Worm (Caenorhabditis elegans): ENCODE results near the gene edg-1.

Gene edg-1

DNA sequence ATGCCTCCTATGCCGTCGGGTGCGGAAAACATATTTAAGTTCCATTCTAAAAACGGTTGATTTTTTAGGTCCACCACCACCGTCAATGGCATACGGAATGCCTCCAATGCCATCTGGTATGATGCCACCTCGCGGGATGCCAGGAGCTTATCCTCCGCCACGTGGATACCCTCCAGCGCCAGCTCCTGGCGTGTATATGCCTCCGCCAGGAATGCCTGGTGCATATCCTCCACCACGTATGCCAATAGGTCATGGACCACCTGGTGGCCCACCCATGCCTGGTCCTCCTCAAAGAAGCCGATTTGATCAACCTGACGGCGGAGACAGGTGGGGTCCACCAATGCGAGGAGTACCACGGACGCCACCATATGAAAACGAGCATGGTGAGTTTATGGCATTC is 9.1 kb upstream of the edg-1 start:
- TF ChIP-seq tbx-2 (tag; optimal IDR thresholded peaks at IDR 0.05) (no peak), elt-2 (tag; optimal IDR thresholded peaks at IDR 0.05) (no peak), fkh-2 (tag; optimal IDR thresholded peaks at IDR 0.05) (no peak), R02D3.7 (tag; optimal IDR thresholded peaks at IDR 0.05) (no peak), jun-1 (tag; optimal IDR thresholded peaks at IDR 0.05) (no peak), unc-39 (tag; optimal IDR thresholded peaks at IDR 0.05) (no peak), egl-27 (tag; optimal IDR thresholded peaks at IDR 0.05) (no peak), nhr-237 (tag; optimal IDR thresholded peaks at IDR 0.05) (no peak), nhr-23 (tag; optimal IDR thresholded peaks at IDR 0.05) (no peak), skn-1 (tag; optimal IDR thresholded peaks at IDR 0.05) (no peak), aly-2 (tag; optimal IDR thresholded peaks at IDR 0.05) (no peak), ZK546.5 (tag; optimal IDR thresholded peaks at IDR 0.05) (no peak), nhr-67 (tag; optimal IDR thresholded peaks at IDR 0.05) (no peak), nfya-1 (tag; optimal IDR thresholded peaks at IDR 0.05; ENCODE audit: insufficient read depth) (no peak), elt-3 (tag; optimal IDR thresholded peaks at IDR 0.05) (no peak), ztf-4 (tag; optimal IDR thresholded peaks at IDR 0.05) (no peak), ama-1 (optimal IDR thresholded peaks at IDR 0.05) (no peak)

DNA sequence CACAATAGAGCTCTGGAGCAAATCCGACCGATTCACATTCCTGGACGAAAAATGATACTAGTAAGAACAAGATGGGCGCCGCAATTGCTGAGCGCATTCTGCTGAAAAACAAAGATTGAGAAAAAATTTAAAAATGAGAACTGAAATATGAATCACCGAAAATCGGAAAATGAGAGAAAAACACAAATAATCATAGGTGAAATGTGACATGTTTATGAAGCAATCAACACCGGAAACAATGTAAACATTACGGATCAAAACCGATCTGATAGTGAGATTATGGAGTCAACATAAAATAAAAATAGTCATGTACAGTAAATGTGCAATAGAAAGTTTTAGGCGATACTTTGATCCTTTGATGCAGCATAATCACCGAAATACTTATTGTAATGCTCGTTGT is 6.7 kb upstream of the edg-1 start, which contains the start of gene dnj-2:
Gene dnj-2, minus strand, starts transcription at position 101 of the 400 bp plus-strand sequence.
- TF ChIP-seq elt-3 (tag; optimal IDR thresholded peaks at IDR 0.05) = no peak
- no peak for TF ChIP-seq fos-1 (tag; optimal IDR thresholded peaks at IDR 0.05)
- no peak for TF ChIP-seq nfya-1 (tag; optimal IDR thresholded peaks at IDR 0.05; ENCODE audit: insufficient read depth)
- no peak for TF ChIP-seq lsy-12 (tag; optimal IDR thresholded peaks at IDR 0.05)
- no peak for TF ChIP-seq egl-27 (tag; optimal IDR thresholded peaks at IDR 0.05)
- TF ChIP-seq ceh-16 (tag; optimal IDR thresholded peaks at IDR 0.05) = no peak
- TF ChIP-seq lin-15B (tag; optimal IDR thresholded peaks at IDR 0.05) = no peak
- TF ChIP-seq pha-4 (tag; optimal IDR thresholded peaks at IDR 0.05) = no peak

- TF ChIP-seq elt-3 (tag; optimal IDR thresholded peaks at IDR 0.05) = no peak
- TF ChIP-seq snpc-4 (tag; optimal IDR thresholded peaks at IDR 0.05) = peak; percentile 18
- TF ChIP-seq nhr-25 (tag; optimal IDR thresholded peaks at IDR 0.05) = peak; percentile 3
- no peak for TF ChIP-seq nhr-77 (tag; optimal IDR thresholded peaks at IDR 0.05)
- no peak for TF ChIP-seq mml-1 (tag; optimal IDR thresholded peaks at IDR 0.05)
- TF ChIP-seq hmg-11 (tag; optimal IDR thresholded peaks at IDR 0.05) = peak; percentile 25
- no peak for TF ChIP-seq ceh-82 (tag; optimal IDR thresholded peaks at IDR 0.05)
- TF ChIP-seq nhr-237 (tag; optimal IDR thresholded peaks at IDR 0.05) = no peak
- peak; percentile 68 for TF ChIP-seq nhr-43 (tag; optimal IDR thresholded peaks at IDR 0.05; ENCODE audit: poor library complexity, severe bottlenecking)
- TF ChIP-seq nhr-23 (tag; optimal IDR thresholded peaks at IDR 0.05) = peak; percentile 63
- no peak for TF ChIP-seq ceh-16 (tag; optimal IDR thresholded peaks at IDR 0.05)
- TF ChIP-seq elt-2 (tag; optimal IDR thresholded peaks at IDR 0.05) = no peak
- no peak for TF ChIP-seq nhr-67 (tag; optimal IDR thresholded peaks at IDR 0.05)
- TF ChIP-seq elt-1 (tag; optimal IDR thresholded peaks at IDR 0.05) = no peak
- no peak for TF ChIP-seq skn-1 (tag; optimal IDR thresholded peaks at IDR 0.05)
- no peak for TF ChIP-seq tbx-2 (tag; optimal IDR thresholded peaks at IDR 0.05)
- TF ChIP-seq nfya-1 (tag; optimal IDR thresholded peaks at IDR 0.05; ENCODE audit: insufficient read depth) = peak; percentile 62
- TF ChIP-seq zag-1 (tag; optimal IDR thresholded peaks at IDR 0.05) = no peak
- peak; percentile 60 for TF ChIP-seq pha-4 (tag; optimal IDR thresholded peaks at IDR 0.05)
- no peak for TF ChIP-seq ceh-28 (tag; optimal IDR thresholded peaks at IDR 0.05)
- TF ChIP-seq ceh-9 (tag; optimal IDR thresholded peaks at IDR 0.05) = no peak
- no peak for TF ChIP-seq sea-2 (GFP tag; optimal IDR thresholded peaks at IDR 0.05)
- no peak for TF ChIP-seq ama-1 (optimal IDR thresholded peaks at IDR 0.05)
- TF ChIP-seq R02D3.7 (tag; optimal IDR thresholded peaks at IDR 0.05) = no peak
- no peak for TF ChIP-seq nhr-76 (tag; optimal IDR thresholded peaks at IDR 0.05)
- TF ChIP-seq egl-5 (tag; optimal IDR thresholded peaks at IDR 0.05) = no peak
- no peak for TF ChIP-seq fkh-10 (GFP tag; optimal IDR thresholded peaks at IDR 0.05)
- TF ChIP-seq nhr-28 (tag; optimal IDR thresholded peaks at IDR 0.05) = no peak
- no peak for TF ChIP-seq nhr-12 (tag; optimal IDR thresholded peaks at IDR 0.05)
- TF ChIP-seq nhr-11 (tag; optimal IDR thresholded peaks at IDR 0.05) = no peak
- no peak for TF ChIP-seq lin-39 (tag; optimal IDR thresholded peaks at IDR 0.05)
- TF ChIP-seq ztf-11 (tag; optimal IDR thresholded peaks at IDR 0.05) = no peak
- no peak for TF ChIP-seq aly-2 (tag; optimal IDR thresholded peaks at IDR 0.05)
- TF ChIP-seq lin-15B (tag; optimal IDR thresholded peaks at IDR 0.05) = peak; percentile 85
- TF ChIP-seq mdl-1 (tag; optimal IDR thresholded peaks at IDR 0.05) = no peak
- no peak for TF ChIP-seq unc-39 (tag; optimal IDR thresholded peaks at IDR 0.05)
- TF ChIP-seq fkh-2 (tag; optimal IDR thresholded peaks at IDR 0.05) = no peak
- TF ChIP-seq unc-62 (GFP tag; optimal IDR thresholded peaks at IDR 0.05) = no peak
These were observed 5.7 kb upstream of the edg-1 start, which contains the start of the genes B0035.3, B0035.22 and pfd-4 for ce11 chrIV:11314885-11315284. Gene B0035.3, minus strand, starts transcription at chrIV:11314998. Gene B0035.22, plus strand, starts transcription at chrIV:11315153. Gene pfd-4, plus strand, starts transcription at chrIV:11315207.

All from whole organism, L3 larva.